Fruit fly (Drosophila melanogaster): Measurements from ENCODE around the gene Prps.

Prps gene

DNA sequence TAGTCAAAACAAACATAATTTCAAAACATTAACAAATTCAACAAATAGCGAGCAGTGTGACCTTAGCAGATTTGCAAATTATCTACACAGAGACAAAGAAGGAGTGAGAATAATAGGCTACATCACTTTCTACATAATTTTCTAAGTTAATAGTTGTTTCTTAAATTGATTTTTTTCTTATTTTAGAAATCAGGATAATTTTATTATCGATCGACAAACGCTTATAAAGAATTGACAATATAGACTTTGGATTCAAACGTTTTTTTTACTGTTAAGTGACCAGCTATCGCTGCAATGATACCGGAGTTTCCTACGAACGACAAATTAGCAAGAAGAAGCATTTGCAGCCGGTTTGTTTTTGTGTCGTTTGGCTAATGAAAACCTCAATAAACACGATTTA lies 26.6 kb upstream of the Prps start, which contains the start of the genes nbs and defl (continued):
- TF ChIP-seq CG7987 (GFP tag; optimal IDR thresholded peaks at IDR 0.05) (no peak), CG12155 (GFP tag; optimal IDR thresholded peaks at IDR 0.05) (peak; percentile 69), CG15696 (tag; optimal IDR thresholded peaks at IDR 0.05) (peak; percentile 66), HmgZ (tag; optimal IDR thresholded peaks at IDR 0.05) (peak; percentile 58), Pdp1 (GFP tag; optimal IDR thresholded peaks at IDR 0.05) (peak; percentile 59 to 69), slou (GFP tag; optimal IDR thresholded peaks at IDR 0.05) (peak; percentile 67), cwo (GFP tag; optimal IDR thresholded peaks at IDR 0.05) (no peak), lola (GFP tag; optimal IDR thresholded peaks at IDR 0.05) (peak in 1 of 3 experiments; percentile 56), dm (GFP tag; optimal IDR thresholded peaks at IDR 0.05) (peak; percentile 19), lab (GFP tag; optimal IDR thresholded peaks at IDR 0.05) (no peak), CG42726 (GFP tag; IDR thresholded peaks at IDR 0.05; ENCODE audit: partially characterized antibody) (no peak), ind (GFP tag; optimal IDR thresholded peaks at IDR 0.05) (peak; percentile 75), Fer3 (tag; optimal IDR thresholded peaks at IDR 0.05) (peak; percentile 66), CG3726 (GFP tag; IDR thresholded peaks at IDR 0.05) (peak; percentile 13; the same call in 1 of the 3 replicates), hb (GFP tag; IDR thresholded peaks at IDR 0.05; ENCODE audit: partially characterized antibody) (no peak), sens-2 (GFP tag; IDR thresholded peaks at IDR 0.05) (no peak), jumu (GFP tag; optimal IDR thresholded peaks at IDR 0.05) (peak; percentile 63), CG5245 (GFP tag; optimal IDR thresholded peaks at IDR 0.05) (peak; percentile 32), zfh1 (GFP tag; IDR thresholded peaks at IDR 0.05) (peak; percentile 69; the same call in 2 of the 3 replicates), HLH3B (GFP tag; IDR thresholded peaks at IDR 0.05) (peak; percentile 63), CG5953 (GFP tag; IDR thresholded peaks at IDR 0.05) (no peak), Xbp1 (GFP tag; optimal IDR thresholded peaks at IDR 0.05) (peak; percentile 82), CG9437 (GFP tag; optimal IDR thresholded peaks at IDR 0.05) (peak; percentile 38), CG14014 (GFP tag; IDR thresholded peaks at IDR 0.05) (peak; percentile 72), CG13287 (GFP tag; IDR thresholded peaks at IDR 0.05; ENCODE audit: partially characterized antibody) (peak; percentile 74), D19B (GFP tag; optimal IDR thresholded peaks at IDR 0.05) (no peak), CG2712 (tag; optimal IDR thresholded peaks at IDR 0.05) (peak; percentile 85), Atf-2 (GFP tag; optimal IDR thresholded peaks at IDR 0.05) (peak; percentile 63), bab2 (GFP tag; optimal IDR thresholded peaks at IDR 0.05) (peak; percentile 68), seq (GFP tag; IDR thresholded peaks at IDR 0.05) (peak; percentile 39; the same call in 1 of the 2 replicates), twi (tag; optimal IDR thresholded peaks at IDR 0.05) (peak; percentile 48), CG30020 (tag; optimal IDR thresholded peaks at IDR 0.05) (peak; percentile 62), TFAM (GFP tag; optimal IDR thresholded peaks at IDR 0.05) (no peak), CG17359 (tag; optimal IDR thresholded peaks at IDR 0.05) (peak; percentile 49), CG6272 (GFP tag; IDR thresholded peaks at IDR 0.05) (peak; percentile 83), danr (GFP tag; IDR thresholded peaks at IDR 0.05) (peak; percentile 44; the same call in 1 of the 2 replicates), zen (tag; optimal IDR thresholded peaks at IDR 0.05) (peak; percentile 71), lmd (GFP tag; IDR thresholded peaks at IDR 0.05) (peak; percentile 83), CG11398 (GFP tag; optimal IDR thresholded peaks at IDR 0.05) (no peak), dimm (GFP tag; IDR thresholded peaks at IDR 0.05) (no peak), CG1529 (GFP tag; optimal IDR thresholded peaks at IDR 0.05) (no peak), Gug (GFP tag; IDR thresholded peaks at IDR 0.05) (peak; percentile 61; the same call in 3 of the 4 replicates), ken (GFP tag; IDR thresholded peaks at IDR 0.05) (no peak), CG6175 (GFP tag; IDR thresholded peaks at IDR 0.05) (no peak), CG11504 (tag; optimal IDR thresholded peaks at IDR 0.05) (no peak), Hr39 (optimal IDR thresholded peaks at IDR 0.05) (no peak), Poxn (GFP tag; IDR thresholded peaks at IDR 0.05) (0 out of 2 replicates have a peak, but pooled peaks have one; percentile 16), sna (GFP tag; IDR thresholded peaks at IDR 0.05; ENCODE audit: partially characterized antibody) (no peak), CG2120 (GFP tag; optimal IDR thresholded peaks at IDR 0.05) (peak; percentile 85), CG9215 (GFP tag; IDR thresholded peaks at IDR 0.05) (peak; percentile 81), CG11560 (tag; IDR thresholded peaks at IDR 0.05) (no peak)

All from whole organism, embryonic.